Worm (Caenorhabditis elegans): ENCODE measurements around the gene C05B5.1.

DNA sequence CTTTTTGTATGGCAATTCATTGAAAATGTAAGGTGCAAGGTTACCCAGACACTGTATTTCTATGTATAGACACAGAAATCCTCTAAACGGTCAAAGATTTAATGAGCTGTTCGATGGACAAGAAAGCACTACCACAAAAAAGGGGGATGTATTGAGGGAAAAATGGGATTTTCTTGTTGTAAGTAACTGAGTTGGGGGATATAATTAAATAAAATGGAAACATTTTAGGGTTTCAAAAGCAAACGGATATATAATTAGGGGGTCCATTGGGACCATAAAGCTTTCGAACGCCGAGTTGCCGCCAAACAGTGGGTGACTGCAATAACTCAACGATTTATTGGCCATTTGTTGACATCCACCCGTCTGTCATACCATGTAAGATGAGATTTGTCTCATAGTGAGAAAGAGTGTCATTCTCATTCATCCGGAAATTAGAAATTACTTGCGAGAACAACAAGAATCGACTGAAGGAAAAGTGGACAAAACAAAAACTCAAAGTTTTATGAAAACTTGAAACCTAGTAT is 6.1 kb downstream of the C05B5.1 start:
- TF ChIP-seq jun-1 (tag; optimal IDR thresholded peaks at IDR 0.05) (no peak), tlp-1 (tag; optimal IDR thresholded peaks at IDR 0.05) (no peak), nhr-71 (tag; optimal IDR thresholded peaks at IDR 0.05) (no peak), nhr-84 (tag; optimal IDR thresholded peaks at IDR 0.05) (no peak), mdl-1 (tag; optimal IDR thresholded peaks at IDR 0.05) (no peak), ama-1 (optimal IDR thresholded peaks at IDR 0.05) (no peak), pqm-1 (tag; optimal IDR thresholded peaks at IDR 0.05) (no peak), nhr-77 (tag; optimal IDR thresholded peaks at IDR 0.05) (no peak)

Measured in whole organism, L1 larva.